Fruit fly (Drosophila melanogaster): ENCODE measurements around the gene Gorab.

dm6 chr3L:17407480-17408093, 21.0 kb downstream of the Gorab start:
- TF ChIP-seq psq (optimal IDR thresholded peaks at IDR 0.05) (no peak), ttk (optimal IDR thresholded peaks at IDR 0.05) (no peak), h (optimal IDR thresholded peaks at IDR 0.05) (no peak), Myc (optimal IDR thresholded peaks at IDR 0.05) (no peak), Sin3A (optimal IDR thresholded peaks at IDR 0.05) (no peak)
